Worm (Caenorhabditis elegans) whole organism, L4 larva: ENCODE results near the gene mab-23.

Experiments used
- T20F7.1 ChIP-seq: fragments of 200-800 bp; sonication (Bioruptor generic); optimal IDR thresholded peaks from 2 replicates; lab custom pipeline; 2018; ENCODE audit warnings: mild to moderate bottlenecking, missing genetic modification characterization, missing compliant biosample characterization
- ZK337.2 ChIP-seq: fragments of 200-800 bp; sonication (Bioruptor generic); IDR thresholded peaks from 2 replicates; pipeline ENCODE4 v1.3.6; 2022; ENCODE audit warnings: missing genetic modification reagents, missing genetic modification characterization, missing compliant biosample characterization
- mxl-3 ChIP-seq: fragments of 200-800 bp; sonication (Bioruptor generic); optimal IDR thresholded peaks from 2 replicates; lab custom pipeline; 2018; ENCODE audit warnings: mild to moderate bottlenecking, missing genetic modification characterization, missing compliant biosample characterization
- unc-130 ChIP-seq: sonication (generic microtip); optimal IDR thresholded peaks from 2 replicates; lab custom pipeline; 2016; ENCODE audit warnings: missing genetic modification reagents, missing genetic modification characterization, missing compliant biosample characterization

- no peak for TF ChIP-seq ZK337.2 (GFP tag; lab: Robert Waterston, UW)
- TF ChIP-seq unc-130 (GFP tag; lab: Kevin White, UChicago) = no peak
- TF ChIP-seq mxl-3 = no peak
- peak; percentile 36 for TF ChIP-seq T20F7.1
These were observed 28.6 kb downstream of the mab-23 start, which contains the start of gene sqv-4 for ce11 chrV:10661417-10661945.
